Worm (Caenorhabditis elegans): Measurements from ENCODE around the gene F09D12.2.

ce11 chrIV:3436021-3436420, 8.0 kb downstream of the F09D12.2 start, which contains the start of gene srz-32:
- no peak for TF ChIP-seq W03F9.2 (tag; optimal IDR thresholded peaks at IDR 0.05)
- no peak for TF ChIP-seq him-1 (tag; optimal IDR thresholded peaks at IDR 0.05)

Measured in whole organism, L4/young adult.